5 fruit fly cellular contexts compared by ENCODE assay signal in genomic region chr3L:20778224-20779063, dm6.
TF ChIP-seq lines count a peak whose summit lies in the region.

TSS of gene Pex16 (minus strand) at chr3L:20778264.
TSS of gene Pex14 (plus strand) at chr3L:20778799.

- TF ChIP-seq CTCF in whole organism, embryonic (GFP tag; optimal IDR thresholded peaks at IDR 0.05; lab: Kevin White, UChicago): no peak

TF ChIP-seq in whole organism, adult, 20 proteins besides CTCF, POLR2A, EP300 and RAD21 (continues in another document):
- TF ChIP-seq CG12768 (GFP tag; optimal IDR thresholded peaks at IDR 0.05; lab: Kevin White, UChicago) (no peak), kay (GFP tag; lab: Kevin White, UChicago; ENCODE audit: borderline replicate concordance) (no peak), Mnt (GFP tag; optimal IDR thresholded peaks at IDR 0.05; lab: Kevin White, UChicago) (peak; percentile 39), CG33017 (tag; optimal IDR thresholded peaks at IDR 0.05; lab: Kevin White, UChicago) (peak; percentile 41), cic (GFP tag; optimal IDR thresholded peaks at IDR 0.05; lab: Kevin White, UChicago) (no peak), CG11617 (GFP tag; optimal IDR thresholded peaks at IDR 0.05; lab: Kevin White, UChicago) (peak; percentile 40), CG5204 (GFP tag; optimal IDR thresholded peaks at IDR 0.05; lab: Kevin White, UChicago) (no peak), CG7045 (GFP tag; optimal IDR thresholded peaks at IDR 0.05; lab: Kevin White, UChicago) (peak; percentile 61), bab1 (GFP tag; optimal IDR thresholded peaks at IDR 0.05; lab: Kevin White, UChicago) (no peak), Hr96 (GFP tag; optimal IDR thresholded peaks at IDR 0.05; lab: Kevin White, UChicago) (peak; percentile 74), pad (GFP tag; optimal IDR thresholded peaks at IDR 0.05; lab: Kevin White, UChicago) (peak; percentile 40), tj (GFP tag; optimal IDR thresholded peaks at IDR 0.05; lab: Kevin White, UChicago) (no peak), cnc (optimal IDR thresholded peaks at IDR 0.05; lab: Kevin White, UChicago) (no peak), toe (GFP tag; optimal IDR thresholded peaks at IDR 0.05; lab: Kevin White, UChicago) (peak; percentile 77), Crg-1 (GFP tag; optimal IDR thresholded peaks at IDR 0.05; lab: Kevin White, UChicago) (no peak), Clk (GFP tag; optimal IDR thresholded peaks at IDR 0.05; lab: Kevin White, UChicago) (no peak), ovo (GFP tag; optimal IDR thresholded peaks at IDR 0.05; lab: Kevin White, UChicago) (no peak), CG14711 (tag; optimal IDR thresholded peaks at IDR 0.05; lab: Kevin White, UChicago) (peak; percentile 47), CG1620 (GFP tag; optimal IDR thresholded peaks at IDR 0.05; lab: Kevin White, UChicago) (peak; percentile 63)

TF ChIP-seq in whole organism, embryonic, 481 proteins besides CTCF, POLR2A, EP300 and RAD21 (continues in another document):
- TF ChIP-seq cg (GFP tag; optimal IDR thresholded peaks at IDR 0.05; lab: Kevin White, UChicago) (no peak), CG31388 (GFP tag; optimal IDR thresholded peaks at IDR 0.05; lab: Kevin White, UChicago) (no peak), CG10366 (GFP tag; IDR thresholded peaks at IDR 0.05; lab: Robert Waterston, UW) (peak; percentile 73), CG17328 (GFP tag; IDR thresholded peaks at IDR 0.05; lab: Robert Waterston, UW) (peak; percentile 72), CG3163 (GFP tag; optimal IDR thresholded peaks at IDR 0.05; lab: Kevin White, UChicago) (peak; percentile 36), HmgD (GFP tag; optimal IDR thresholded peaks at IDR 0.05; lab: Kevin White, UChicago) (peak; percentile 75), disco-r (GFP tag; optimal IDR thresholded peaks at IDR 0.05; lab: Kevin White, UChicago) (peak; percentile 48), stc (GFP tag; IDR thresholded peaks at IDR 0.05; lab: Robert Waterston, UW) (no peak), esg (GFP tag; conservative IDR thresholded peaks at IDR 0.05; lab: Robert Waterston, UW) (peak; percentile 71), Ravus (GFP tag; IDR thresholded peaks at IDR 0.05; lab: Robert Waterston, UW) (no peak; the same call in 1 of the 2 replicates), CG7745 (tag; optimal IDR thresholded peaks at IDR 0.05; lab: Kevin White, UChicago) (no peak), kah (GFP tag; optimal IDR thresholded peaks at IDR 0.05; lab: Kevin White, UChicago) (no peak), CG9437 (GFP tag; optimal IDR thresholded peaks at IDR 0.05; lab: Kevin White, UChicago) (peak; percentile 100), CHES-1-like (GFP tag; optimal IDR thresholded peaks at IDR 0.05; lab: Kevin White, UChicago) (peak; percentile 60), gem (tag; optimal IDR thresholded peaks at IDR 0.05; lab: Kevin White, UChicago) (peak; percentile 77), CG31224 (GFP tag; IDR thresholded peaks at IDR 0.05; lab: Robert Waterston, UW) (peak; percentile 48), sug (tag; optimal IDR thresholded peaks at IDR 0.05; lab: Kevin White, UChicago) (peak; percentile 53), Neu2 (GFP tag; optimal IDR thresholded peaks at IDR 0.05; lab: Kevin White, UChicago; ENCODE audit: borderline replicate concordance) (no peak), dati (GFP tag; IDR thresholded peaks at IDR 0.05; lab: Robert Waterston, UW) (no peak)

TF ChIP-seq in whole organism, prepupa, 60 proteins besides CTCF, POLR2A, EP300 and RAD21 (continues in another document):
- TF ChIP-seq Hr4 (GFP tag; optimal IDR thresholded peaks at IDR 0.05; lab: Kevin White, UChicago): peak; percentile 77
- peak; percentile 64 for TF ChIP-seq net (GFP tag; optimal IDR thresholded peaks at IDR 0.05; lab: Kevin White, UChicago)
- peak; percentile 57 for TF ChIP-seq CG8319 (GFP tag; optimal IDR thresholded peaks at IDR 0.05; lab: Kevin White, UChicago)
- TF ChIP-seq Hr38 (GFP tag; optimal IDR thresholded peaks at IDR 0.05; lab: Kevin White, UChicago): no peak
- peak in 1 of 2 experiments; percentile 51 for TF ChIP-seq salr (GFP tag; optimal IDR thresholded peaks at IDR 0.05; lab: Kevin White, UChicago)
- no peak for TF ChIP-seq CG32006 (GFP tag; optimal IDR thresholded peaks at IDR 0.05; lab: Kevin White, UChicago)
- no peak for TF ChIP-seq fd85E (GFP tag; optimal IDR thresholded peaks at IDR 0.05; lab: Kevin White, UChicago)
- peak; percentile 86 for TF ChIP-seq CG31627 (GFP tag; optimal IDR thresholded peaks at IDR 0.05; lab: Kevin White, UChicago)
- no peak for TF ChIP-seq spab (GFP tag; optimal IDR thresholded peaks at IDR 0.05; lab: Kevin White, UChicago)
- TF ChIP-seq Sox14 (GFP tag; optimal IDR thresholded peaks at IDR 0.05; lab: Kevin White, UChicago): peak; percentile 75
- peak; percentile 27 for TF ChIP-seq fkh (GFP tag; optimal IDR thresholded peaks at IDR 0.05; lab: Kevin White, UChicago)
- peak; percentile 63 for TF ChIP-seq Sox15 (GFP tag; optimal IDR thresholded peaks at IDR 0.05; lab: Kevin White, UChicago)
- no peak for TF ChIP-seq CG1621 (tag; optimal IDR thresholded peaks at IDR 0.05; lab: Kevin White, UChicago)
- no peak for TF ChIP-seq CG8119 (GFP tag; IDR thresholded peaks at IDR 0.05; lab: Robert Waterston, UW)
- no peak for TF ChIP-seq Eip93F (GFP tag; optimal IDR thresholded peaks at IDR 0.05; lab: Kevin White, UChicago)
- peak; percentile 51 for TF ChIP-seq fd59A (GFP tag; optimal IDR thresholded peaks at IDR 0.05; lab: Kevin White, UChicago)
- TF ChIP-seq pdm3 (GFP tag; optimal IDR thresholded peaks at IDR 0.05; lab: Kevin White, UChicago): peak; percentile 78
- TF ChIP-seq acj6 (GFP tag; optimal IDR thresholded peaks at IDR 0.05; lab: Kevin White, UChicago): peak; percentile 74
- TF ChIP-seq CG6163 (GFP tag; IDR thresholded peaks at IDR 0.05; lab: Robert Waterston, UW): peak; percentile 74

TF ChIP-seq in whole organism, pupa, 21 proteins besides CTCF, POLR2A, EP300 and RAD21:
- TF ChIP-seq CG8159 (tag; optimal IDR thresholded peaks at IDR 0.05; lab: Kevin White, UChicago): peak; percentile 64
- peak; percentile 54 for TF ChIP-seq Snoo (tag; optimal IDR thresholded peaks at IDR 0.05; lab: Kevin White, UChicago)
- TF ChIP-seq Ets98B (GFP tag; IDR thresholded peaks at IDR 0.05; lab: Robert Waterston, UW): no peak
- no peak for TF ChIP-seq EcR (GFP tag; optimal IDR thresholded peaks at IDR 0.05; lab: Kevin White, UChicago)
- peak; percentile 51 for TF ChIP-seq CG8301 (tag; optimal IDR thresholded peaks at IDR 0.05; lab: Kevin White, UChicago)
- no peak for TF ChIP-seq CG10348 (GFP tag; IDR thresholded peaks at IDR 0.05; lab: Robert Waterston, UW)
- TF ChIP-seq CG15710 (tag; optimal IDR thresholded peaks at IDR 0.05; lab: Kevin White, UChicago): peak; percentile 53
- TF ChIP-seq rn (GFP tag; IDR thresholded peaks at IDR 0.05; lab: Robert Waterston, UW): peak; percentile 58
- TF ChIP-seq Pif1A (GFP tag; optimal IDR thresholded peaks at IDR 0.05; lab: Kevin White, UChicago): no peak
- TF ChIP-seq D1 (tag; optimal IDR thresholded peaks at IDR 0.05; lab: Kevin White, UChicago): no peak
- peak; percentile 38 for TF ChIP-seq CG34367 (tag; optimal IDR thresholded peaks at IDR 0.05; lab: Kevin White, UChicago)
- no peak for TF ChIP-seq gl (tag; optimal IDR thresholded peaks at IDR 0.05; lab: Kevin White, UChicago)
- TF ChIP-seq CG9948 (tag; optimal IDR thresholded peaks at IDR 0.05; lab: Kevin White, UChicago): peak; percentile 52
- no peak for TF ChIP-seq Pif1B (GFP tag; optimal IDR thresholded peaks at IDR 0.05; lab: Kevin White, UChicago)
- TF ChIP-seq CG17806 (tag; optimal IDR thresholded peaks at IDR 0.05; lab: Kevin White, UChicago): peak; percentile 49
- peak; percentile 74 for TF ChIP-seq fd96Ca (GFP tag; IDR thresholded peaks at IDR 0.05; lab: Robert Waterston, UW)
- peak; percentile 39; the same call in 1 of the 2 replicates for TF ChIP-seq CG32121 (GFP tag; IDR thresholded peaks at IDR 0.05; lab: Robert Waterston, UW)
- no peak for TF ChIP-seq CG13204 (GFP tag; optimal IDR thresholded peaks at IDR 0.05; lab: Kevin White, UChicago)
- no peak for TF ChIP-seq CG14655 (GFP tag; optimal IDR thresholded peaks at IDR 0.05; lab: Kevin White, UChicago)
- TF ChIP-seq CG4496 (GFP tag; IDR thresholded peaks at IDR 0.05; lab: Robert Waterston, UW): peak; percentile 81
- TF ChIP-seq CG12605 (GFP tag; IDR thresholded peaks at IDR 0.05; lab: Robert Waterston, UW): no peak

TF ChIP-seq in whole organism, wandering third instar larva, 38 proteins besides CTCF, POLR2A, EP300 and RAD21 (continues in another document):
- TF ChIP-seq jim (GFP tag; optimal IDR thresholded peaks at IDR 0.05; lab: Kevin White, UChicago) (no peak), Myc (optimal IDR thresholded peaks at IDR 0.05; lab: Kevin White, UChicago) (no peak), dsf (GFP tag; optimal IDR thresholded peaks at IDR 0.05; lab: Kevin White, UChicago; ENCODE audit: borderline replicate concordance) (no peak), brk (GFP tag; optimal IDR thresholded peaks at IDR 0.05; lab: Kevin White, UChicago) (no peak), Abd-B (GFP tag; optimal IDR thresholded peaks at IDR 0.05; lab: Kevin White, UChicago) (no peak), Hr83 (GFP tag; optimal IDR thresholded peaks at IDR 0.05; lab: Kevin White, UChicago; ENCODE audit: poor library complexity, severe bottlenecking) (peak; percentile 24), h (GFP tag; optimal IDR thresholded peaks at IDR 0.05; lab: Kevin White, UChicago) (peak; percentile 57), Mio (GFP tag; optimal IDR thresholded peaks at IDR 0.05; lab: Kevin White, UChicago) (no peak), pan (optimal IDR thresholded peaks at IDR 0.05; lab: Kevin White, UChicago) (no peak), CrebA (GFP tag; optimal IDR thresholded peaks at IDR 0.05; lab: Kevin White, UChicago; ENCODE audit: borderline replicate concordance) (no peak), usp (GFP tag; optimal IDR thresholded peaks at IDR 0.05; lab: Kevin White, UChicago) (no peak), tai (GFP tag; optimal IDR thresholded peaks at IDR 0.05; lab: Kevin White, UChicago) (no peak), fru (GFP tag; optimal IDR thresholded peaks at IDR 0.05; lab: Kevin White, UChicago) (peak; percentile 69), GATAd (GFP tag; optimal IDR thresholded peaks at IDR 0.05; lab: Kevin White, UChicago) (no peak), sv (GFP tag; optimal IDR thresholded peaks at IDR 0.05; lab: Kevin White, UChicago) (peak; percentile 66), lola (GFP tag; optimal IDR thresholded peaks at IDR 0.05; lab: Kevin White, UChicago) (no peak), Jra (GFP tag; optimal IDR thresholded peaks at IDR 0.05; lab: Kevin White, UChicago) (no peak), Dif (GFP tag; optimal IDR thresholded peaks at IDR 0.05; lab: Kevin White, UChicago; ENCODE audit: partially characterized antibody) (no peak), dmrt93B (GFP tag; optimal IDR thresholded peaks at IDR 0.05; lab: Kevin White, UChicago) (no peak), rgr (GFP tag; optimal IDR thresholded peaks at IDR 0.05; lab: Kevin White, UChicago) (peak; percentile 94), br (GFP tag; optimal IDR thresholded peaks at IDR 0.05; lab: Kevin White, UChicago) (peak; percentile 65), Hr78 (GFP tag; optimal IDR thresholded peaks at IDR 0.05; lab: Kevin White, UChicago) (no peak), dl (GFP tag; optimal IDR thresholded peaks at IDR 0.05; lab: Kevin White, UChicago; ENCODE audit: insufficient read depth in 1 of 2, partially characterized antibody in 2 of 2) (no peak), Vsx2 (GFP tag; optimal IDR thresholded peaks at IDR 0.05; lab: Kevin White, UChicago; ENCODE audit: partially characterized antibody) (no peak)
